Fruit fly (Drosophila melanogaster) whole organism, embryonic: ENCODE results near the gene CG14507.

ENCODE experiments used
- Adf1 ChIP-seq: fragments of 200-800 bp; sonication (Bioruptor generic); IDR thresholded peaks from 2 replicates; pipeline ENCODE4 v1.3.6; 2022; ENCODE audit warnings: missing biosample characterization, missing genetic modification characterization
- Asciz ChIP-seq: fragments of 200-800 bp; sonication (Bioruptor generic); optimal IDR thresholded peaks from 2 replicates; lab custom pipeline; 2017; ENCODE audit warnings: missing biosample characterization, mild to moderate bottlenecking, missing genetic modification characterization, missing genetic modification reagents
- Blimp-1 ChIP-seq: fragments of 200-800 bp; sonication (Bioruptor generic); optimal IDR thresholded peaks from 3 replicates; lab custom pipeline; 2018; ENCODE audit warnings: missing biosample characterization, missing genetic modification characterization, mild to moderate bottlenecking, moderate library complexity, missing genetic modification reagents
- CG12219 ChIP-seq: fragments of 200-800 bp; sonication (Bioruptor generic); optimal IDR thresholded peaks from 3 replicates; lab custom pipeline; 2018; ENCODE audit warnings: missing biosample characterization, mild to moderate bottlenecking, missing genetic modification characterization
- CG13296 ChIP-seq: fragments of 200-800 bp; sonication (Bioruptor generic); optimal IDR thresholded peaks from 3 replicates; lab custom pipeline; 2018; ENCODE audit warnings: missing biosample characterization, mild to moderate bottlenecking, missing genetic modification characterization
- CG13775 ChIP-seq: fragments of 200-800 bp; sonication (Bioruptor generic); optimal IDR thresholded peaks from 3 replicates; lab custom pipeline; 2017; ENCODE audit warnings: missing biosample characterization, mild to moderate bottlenecking, missing genetic modification characterization
- CG13894 ChIP-seq: fragments of 200-800 bp; sonication (Bioruptor generic); optimal IDR thresholded peaks from 3 replicates; lab custom pipeline; 2018; ENCODE audit warnings: missing biosample characterization, mild to moderate bottlenecking, missing genetic modification characterization, moderate library complexity
- CG18476 ChIP-seq: fragments of 200-800 bp; sonication (Bioruptor generic); optimal IDR thresholded peaks from 2 replicates; lab custom pipeline; 2016; ENCODE audit warnings: missing biosample characterization, mild to moderate bottlenecking, missing genetic modification characterization
- CG2129 ChIP-seq: fragments of 200-800 bp; sonication (Bioruptor generic); IDR thresholded peaks from 2 replicates; pipeline ENCODE4 v1.3.6; 2022; ENCODE audit warnings: missing biosample characterization, missing genetic modification characterization; ENCODE audit not compliant: partially characterized antibody
- CG31388 ChIP-seq: fragments of 200-800 bp; sonication (Bioruptor generic); optimal IDR thresholded peaks from 2 replicates; lab custom pipeline; 2016; ENCODE audit warnings: missing biosample characterization, missing genetic modification characterization
- CG3163 ChIP-seq: fragments of 200-800 bp; sonication (Bioruptor generic); optimal IDR thresholded peaks from 3 replicates; lab custom pipeline; 2016; ENCODE audit warnings: missing biosample characterization, missing genetic modification characterization
- CG33213 ChIP-seq: fragments of 200-800 bp; sonication (Bioruptor generic); optimal IDR thresholded peaks from 3 replicates; lab custom pipeline; 2016; ENCODE audit warnings: missing biosample characterization, missing genetic modification characterization
- CG3407 ChIP-seq: fragments of 200-800 bp; sonication (Bioruptor generic); optimal IDR thresholded peaks from 2 replicates; lab custom pipeline; 2018; ENCODE audit warnings: missing biosample characterization, mild to moderate bottlenecking, missing genetic modification characterization
- CG34422 ChIP-seq: fragments of 200-800 bp; sonication (Bioruptor generic); IDR thresholded peaks from 3 replicates; pipeline ENCODE4 v1.3.6; 2022; ENCODE audit warnings: missing biosample characterization, missing genetic modification characterization
- CG4730 ChIP-seq: fragments of 200-800 bp; sonication (Bioruptor generic); IDR thresholded peaks from 2 replicates; pipeline ENCODE4 v1.3.6; 2022; ENCODE audit warnings: missing biosample characterization, missing genetic modification characterization
- CG6272 ChIP-seq: fragments of 200-800 bp; sonication (Bioruptor generic); IDR thresholded peaks from 2 replicates; pipeline ENCODE4 v1.3.6; 2022; ENCODE audit warnings: missing biosample characterization, missing genetic modification characterization
- CG6765 ChIP-seq: fragments of 200-800 bp; sonication (Bioruptor generic); optimal IDR thresholded peaks from 3 replicates; lab custom pipeline; 2017; ENCODE audit warnings: missing biosample characterization, mild to moderate bottlenecking, missing genetic modification characterization
- CG8765 ChIP-seq: fragments of 200-800 bp; sonication (Bioruptor generic); IDR thresholded peaks from 2 replicates; pipeline ENCODE4 v1.3.6; 2022; ENCODE audit warnings: missing biosample characterization, missing genetic modification characterization
- CG8924 ChIP-seq: fragments of 200-800 bp; optimal IDR thresholded peaks from 3 replicates; lab custom pipeline; 2019; ENCODE audit warnings: missing biosample characterization, mild to moderate bottlenecking, missing genetic modification characterization, moderate library complexity
- Dip3 ChIP-seq: fragments of 200-800 bp; sonication (Bioruptor generic); optimal IDR thresholded peaks from 3 replicates; lab custom pipeline; 2016; ENCODE audit warnings: missing biosample characterization, missing genetic modification characterization
- Dp ChIP-seq: fragments of 200-800 bp; sonication (Bioruptor generic); optimal IDR thresholded peaks from 2 replicates; lab custom pipeline; 2018; ENCODE audit warnings: missing biosample characterization, mild to moderate bottlenecking, missing genetic modification characterization, moderate library complexity
- H2.0 ChIP-seq: fragments of 200-800 bp; sonication (Bioruptor generic); IDR thresholded peaks from 2 replicates; pipeline ENCODE4 v1.3.6; 2022; ENCODE audit warnings: missing biosample characterization, missing genetic modification characterization
- Hr78 ChIP-seq, 2 experiments: fragments of 200-800 bp in 1 of 2; fragments of >200 bp in 1 of 2; sonication (Bioruptor generic) in 1 of 2; optimal IDR thresholded peaks; 2 replicates each; lab custom pipeline; 2017 to 2019; ENCODE audit warnings: missing biosample characterization in 2 of 2, missing genetic modification characterization in 2 of 2, mild to moderate bottlenecking in 1 of 2, moderate library complexity in 1 of 2
- Hsf ChIP-seq: fragments of 200-800 bp; sonication (Bioruptor generic); optimal IDR thresholded peaks from 3 replicates; lab custom pipeline; 2016; ENCODE audit warnings: missing biosample characterization, missing genetic modification characterization
- Mes4 ChIP-seq: fragments of 200-800 bp; sonication (Bioruptor generic); optimal IDR thresholded peaks from 2 replicates; lab custom pipeline; 2016; ENCODE audit warnings: missing biosample characterization, missing genetic modification characterization
- Nf-YC ChIP-seq: fragments of 200-800 bp; optimal IDR thresholded peaks from 3 replicates; lab custom pipeline; 2019; ENCODE audit warnings: missing biosample characterization, mild to moderate bottlenecking, missing genetic modification characterization, moderate library complexity
- Sox102F ChIP-seq: fragments of 200-800 bp; sonication (Bioruptor generic); optimal IDR thresholded peaks from 2 replicates; lab custom pipeline; 2018; ENCODE audit warnings: missing biosample characterization, mild to moderate bottlenecking, missing genetic modification characterization, moderate library complexity
- Taf1 ChIP-seq: fragments of 200-800 bp; sonication (Bioruptor generic); IDR thresholded peaks from 2 replicates; pipeline ENCODE4 v1.3.6; 2022; ENCODE audit warnings: missing biosample characterization, missing genetic modification characterization
- Xrp1 ChIP-seq: fragments of 200-800 bp; sonication (Bioruptor generic); IDR thresholded peaks from 2 replicates; pipeline ENCODE4 v1.3.6; 2022; ENCODE audit warnings: missing biosample characterization, missing genetic modification characterization
- ab ChIP-seq: fragments of 200-800 bp; sonication (Bioruptor generic); optimal IDR thresholded peaks from 2 replicates; lab custom pipeline; 2016; ENCODE audit warnings: missing biosample characterization, missing genetic modification characterization
- amos ChIP-seq: fragments of 200-800 bp; sonication (Bioruptor generic); IDR thresholded peaks from 2 replicates; pipeline ENCODE4 v1.3.6; 2022; ENCODE audit warnings: missing biosample characterization, missing genetic modification characterization; ENCODE audit not compliant: partially characterized antibody
- az2 ChIP-seq: fragments of 200-800 bp; sonication (Bioruptor generic); optimal IDR thresholded peaks from 3 replicates; lab custom pipeline; 2016; ENCODE audit warnings: missing biosample characterization, missing genetic modification characterization
- chif ChIP-seq, 2 experiments: fragments of 200-800 bp; sonication (Bioruptor generic); optimal IDR thresholded peaks; 3 replicates each; lab custom pipeline; 2016; ENCODE audit warnings: missing biosample characterization in 2 of 2, missing genetic modification characterization in 2 of 2
- dmrt99B ChIP-seq: fragments of 200-800 bp; sonication (Bioruptor generic); optimal IDR thresholded peaks from 2 replicates; lab custom pipeline; 2018; ENCODE audit warnings: missing biosample characterization, mild to moderate bottlenecking, missing genetic modification characterization, moderate library complexity
- gcm ChIP-seq: fragments of 200-800 bp; sonication (Bioruptor generic); optimal IDR thresholded peaks from 2 replicates; lab custom pipeline; 2019; ENCODE audit warnings: missing biosample characterization, mild to moderate bottlenecking, missing genetic modification characterization, moderate library complexity
- gcm2 ChIP-seq: fragments of 200-800 bp; sonication (Bioruptor generic); optimal IDR thresholded peaks from 2 replicates; lab custom pipeline; 2016; ENCODE audit warnings: missing biosample characterization, missing genetic modification characterization
- gem ChIP-seq: fragments of 200-800 bp; sonication (Bioruptor generic); optimal IDR thresholded peaks from 2 replicates; lab custom pipeline; 2019; ENCODE audit warnings: missing biosample characterization, mild to moderate bottlenecking, missing genetic modification characterization, moderate library complexity
- her ChIP-seq: fragments of 200-800 bp; sonication (Bioruptor generic); optimal IDR thresholded peaks from 2 replicates; lab custom pipeline; 2016; ENCODE audit warnings: missing biosample characterization, missing genetic modification characterization
- kah ChIP-seq: fragments of 200-800 bp; sonication (Bioruptor generic); optimal IDR thresholded peaks from 2 replicates; lab custom pipeline; 2018; ENCODE audit warnings: missing biosample characterization, mild to moderate bottlenecking, missing genetic modification characterization
- lmd ChIP-seq: fragments of 200-800 bp; sonication (Bioruptor generic); IDR thresholded peaks from 2 replicates; pipeline ENCODE4 v1.3.6; 2022; ENCODE audit warnings: missing biosample characterization, missing genetic modification characterization
- pho ChIP-seq: fragments of 200-800 bp; sonication (Bioruptor generic); optimal IDR thresholded peaks from 2 replicates; lab custom pipeline; 2016; ENCODE audit warnings: missing biosample characterization, missing genetic modification characterization
- psq ChIP-seq: fragments of 200-800 bp; sonication (Bioruptor generic); optimal IDR thresholded peaks from 2 replicates; lab custom pipeline; 2017; ENCODE audit warnings: missing biosample characterization, missing genetic modification characterization
- sisA ChIP-seq: fragments of 200-800 bp; sonication (Bioruptor generic); IDR thresholded peaks from 2 replicates; pipeline ENCODE4 v1.3.6; 2022; ENCODE audit warnings: missing biosample characterization, missing genetic modification characterization
- so ChIP-seq: fragments of 200-800 bp; sonication (Bioruptor generic); IDR thresholded peaks from 3 replicates; pipeline ENCODE4 v1.3.6; 2022; ENCODE audit warnings: missing biosample characterization, missing genetic modification characterization
- sob ChIP-seq: fragments of 200-800 bp; sonication (Bioruptor generic); IDR thresholded peaks from 2 replicates; pipeline ENCODE4 v1.3.6; 2022; ENCODE audit warnings: missing biosample characterization, missing genetic modification characterization
- ssp ChIP-seq: fragments of 200-800 bp; sonication (Bioruptor generic); IDR thresholded peaks from 2 replicates; pipeline ENCODE4 v1.3.6; 2022; ENCODE audit warnings: missing biosample characterization, missing genetic modification characterization
- sug ChIP-seq: fragments of 200-800 bp; optimal IDR thresholded peaks from 2 replicates; lab custom pipeline; 2019; ENCODE audit warnings: missing biosample characterization, mild to moderate bottlenecking, missing genetic modification characterization, moderate library complexity
- tio ChIP-seq: fragments of 200-800 bp; sonication (Bioruptor generic); optimal IDR thresholded peaks from 2 replicates; lab custom pipeline; 2017; ENCODE audit warnings: missing biosample characterization, missing genetic modification characterization, inconsistent platforms
- toy ChIP-seq: fragments of 200-800 bp; sonication (Bioruptor generic); IDR thresholded peaks from 2 replicates; pipeline ENCODE4 v1.3.6; 2022; ENCODE audit warnings: missing biosample characterization, missing genetic modification characterization
- yki ChIP-seq: fragments of >200 bp; optimal IDR thresholded peaks from 3 replicates; lab custom pipeline; 2018
- z ChIP-seq: fragments of 200-800 bp; sonication (Bioruptor generic); IDR thresholded peaks from 3 replicates; pipeline ENCODE4 v1.3.6; 2022; ENCODE audit warnings: missing biosample characterization, missing genetic modification characterization
- zen ChIP-seq: fragments of 200-800 bp; sonication (Bioruptor generic); optimal IDR thresholded peaks from 3 replicates; lab custom pipeline; 2018; ENCODE audit warnings: missing biosample characterization, mild to moderate bottlenecking, missing genetic modification characterization, moderate library complexity

CG14507 gene

DNA sequence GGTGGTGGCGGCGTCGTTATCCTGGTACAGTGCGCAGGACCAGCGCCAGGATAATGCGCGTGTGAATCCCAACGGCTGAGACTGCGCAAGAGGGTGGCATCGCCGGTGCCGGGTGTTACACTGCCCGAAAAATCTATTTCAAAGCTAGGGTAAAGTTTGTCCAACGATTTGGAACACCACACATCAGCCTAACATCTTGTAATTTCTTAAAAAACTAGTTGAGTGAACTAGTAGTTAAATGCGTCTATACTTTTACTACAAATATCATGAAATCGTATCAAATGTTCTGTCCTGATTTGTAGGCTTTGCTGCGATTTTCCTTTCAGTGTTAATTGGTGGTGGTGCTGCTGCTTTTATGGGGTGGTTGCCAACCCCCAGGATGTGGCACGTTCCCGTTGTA lies 37.5 kb upstream of the CG14507 start (continued):
- TF ChIP-seq chif (GFP tag; optimal IDR thresholded peaks at IDR 0.05; lab: Kevin White, UChicago) (peak in 1 of 2 experiments; percentile 47), so (GFP tag; lab: Robert Waterston, UW) (no peak), ssp (GFP tag; lab: Robert Waterston, UW) (0 out of 2 replicates have a peak, but pooled peaks have one; percentile 23), tio (GFP tag; lab: Kevin White, UChicago) (no peak), gem (tag; lab: Kevin White, UChicago) (peak; percentile 69), her (GFP tag; lab: Kevin White, UChicago) (no peak), CG4730 (GFP tag; lab: Robert Waterston, UW) (no peak), toy (GFP tag; lab: Robert Waterston, UW) (no peak), CG8765 (no peak), psq (GFP tag; lab: Kevin White, UChicago) (no peak), Asciz (GFP tag; lab: Kevin White, UChicago) (peak; percentile 18), CG18476 (no peak), lmd (GFP tag; lab: Robert Waterston, UW) (peak; percentile 9; the same call in 1 of the 2 replicates), CG13894 (no peak), CG6765 (no peak), ab (GFP tag; lab: Kevin White, UChicago) (no peak), Adf1 (GFP tag; lab: Robert Waterston, UW) (no peak), CG13296 (GFP tag; lab: Kevin White, UChicago) (no peak), yki (lab: Kevin White, UChicago) (no peak), CG3163 (no peak), Hr78 (GFP tag; optimal IDR thresholded peaks at IDR 0.05; lab: Kevin White, UChicago) (no peak), dmrt99B (tag; lab: Kevin White, UChicago) (peak; percentile 41), CG3407 (GFP tag; lab: Kevin White, UChicago) (peak; percentile 25), CG2129 (no peak), az2 (GFP tag; lab: Kevin White, UChicago) (peak; percentile 31), kah (GFP tag; lab: Kevin White, UChicago) (no peak), pho (GFP tag; lab: Kevin White, UChicago) (no peak), gcm2 (GFP tag; lab: Kevin White, UChicago) (no peak), gcm (GFP tag; lab: Kevin White, UChicago) (peak; percentile 28), CG13775 (GFP tag; lab: Kevin White, UChicago) (peak; percentile 24), sisA (GFP tag; lab: Robert Waterston, UW) (no peak), Mes4 (GFP tag; lab: Kevin White, UChicago) (peak; percentile 12), zen (no peak), CG8924 (tag; lab: Kevin White, UChicago) (peak; percentile 24), H2.0 (GFP tag; lab: Robert Waterston, UW) (peak; percentile 19; the same call in 1 of the 2 replicates), Taf1 (GFP tag; lab: Robert Waterston, UW) (no peak), amos (no peak), Hsf (GFP tag; lab: Kevin White, UChicago) (no peak), Dip3 (no peak), CG33213 (GFP tag; lab: Kevin White, UChicago) (no peak), Nf-YC (tag; lab: Kevin White, UChicago) (no peak), sob (no peak), sug (tag; lab: Kevin White, UChicago) (no peak), CG34422 (no peak), Dp (GFP tag; lab: Kevin White, UChicago) (no peak), Xrp1 (GFP tag; lab: Robert Waterston, UW) (peak; percentile 75), CG31388 (GFP tag; lab: Kevin White, UChicago) (no peak), CG6272 (no peak), Sox102F (peak; percentile 15), z (GFP tag; lab: Robert Waterston, UW) (no peak), Blimp-1 (GFP tag; lab: Kevin White, UChicago) (peak; percentile 63), CG12219 (GFP tag; lab: Kevin White, UChicago) (peak; percentile 5)
